Worm (Caenorhabditis elegans) whole organism, L3 larva: Measurements from ENCODE around the gene F13A2.2.

Experiments used
- R02D3.7 ChIP-seq: fragments of 150-350 bp; optimal IDR thresholded peaks from 2 replicates; lab custom pipeline; 2014; ENCODE audit warnings: missing biosample characterization, missing genetic modification characterization
- ZK546.5 ChIP-seq: sonication (generic microtip); optimal IDR thresholded peaks from 2 replicates; lab custom pipeline; 2017; ENCODE audit warnings: missing biosample characterization, missing genetic modification characterization
- aly-2 ChIP-seq: fragments of 150-350 bp; optimal IDR thresholded peaks from 2 replicates; lab custom pipeline; 2014; ENCODE audit warnings: missing biosample characterization, missing genetic modification characterization
- ceh-16 ChIP-seq: sonication (generic microtip); optimal IDR thresholded peaks from 2 replicates; lab custom pipeline; 2017; ENCODE audit warnings: missing biosample characterization, missing genetic modification characterization
- ceh-82 ChIP-seq: fragments of 150-350 bp; optimal IDR thresholded peaks from 2 replicates; lab custom pipeline; 2014; ENCODE audit warnings: missing biosample characterization, missing genetic modification characterization
- ceh-9 ChIP-seq: sonication (generic microtip); optimal IDR thresholded peaks from 2 replicates; lab custom pipeline; 2018; ENCODE audit warnings: missing biosample characterization, missing genetic modification characterization
- daf-12 ChIP-seq: fragments of 150-350 bp; optimal IDR thresholded peaks from 2 replicates; lab custom pipeline; 2014; ENCODE audit warnings: missing biosample characterization, missing genetic modification reagents, missing genetic modification characterization
- egl-5 ChIP-seq: fragments of 150-350 bp; optimal IDR thresholded peaks from 2 replicates; lab custom pipeline; 2017; ENCODE audit warnings: missing biosample characterization, missing genetic modification reagents, missing genetic modification characterization, inconsistent platforms
- elt-2 ChIP-seq: sonication (generic microtip); optimal IDR thresholded peaks from 2 replicates; lab custom pipeline; 2016; ENCODE audit warnings: missing genetic modification reagents, mild to moderate bottlenecking, missing genetic modification characterization, missing compliant biosample characterization
- fkh-10 ChIP-seq: sonication (generic microtip); optimal IDR thresholded peaks from 2 replicates; lab custom pipeline; 2017; ENCODE audit warnings: missing biosample characterization, missing genetic modification reagents, missing genetic modification characterization
- fkh-2 ChIP-seq: fragments of 150-350 bp; optimal IDR thresholded peaks from 2 replicates; lab custom pipeline; 2014; ENCODE audit warnings: missing biosample characterization, missing genetic modification reagents, missing genetic modification characterization
- hmg-11 ChIP-seq: sonication (generic microtip); optimal IDR thresholded peaks from 2 replicates; lab custom pipeline; 2016; ENCODE audit warnings: missing genetic modification characterization, missing compliant biosample characterization
- jun-1 ChIP-seq: fragments of 150-350 bp; optimal IDR thresholded peaks from 2 replicates; lab custom pipeline; 2014; ENCODE audit warnings: missing biosample characterization, missing genetic modification reagents, missing genetic modification characterization
- lin-15B ChIP-seq: fragments of 150-350 bp; optimal IDR thresholded peaks from 2 replicates; lab custom pipeline; 2014; ENCODE audit warnings: missing biosample characterization, missing genetic modification characterization
- lin-39 ChIP-seq: fragments of 150-350 bp; optimal IDR thresholded peaks from 2 replicates; lab custom pipeline; 2018; ENCODE audit warnings: missing biosample characterization, missing genetic modification reagents, missing genetic modification characterization
- lsy-12 ChIP-seq: sonication (generic microtip); optimal IDR thresholded peaks from 2 replicates; lab custom pipeline; 2016; ENCODE audit warnings: mild to moderate bottlenecking, missing genetic modification characterization, missing compliant biosample characterization
- mdl-1 ChIP-seq: fragments of 150-350 bp; optimal IDR thresholded peaks from 2 replicates; lab custom pipeline; 2014; ENCODE audit warnings: missing biosample characterization, missing genetic modification characterization
- mml-1 ChIP-seq: fragments of 150-350 bp; sonication (generic microtip); optimal IDR thresholded peaks from 3 replicates; lab custom pipeline; 2014; ENCODE audit warnings: missing biosample characterization, missing genetic modification characterization
- nfya-1 ChIP-seq: sonication (generic microtip); optimal IDR thresholded peaks from 2 replicates; lab custom pipeline; 2017; ENCODE audit warnings: missing genetic modification characterization, mild to moderate bottlenecking, missing compliant biosample characterization, antibody characterized with exemption, moderate library complexity; ENCODE audit not compliant: insufficient read depth
- nhr-11 ChIP-seq: fragments of 150-350 bp; optimal IDR thresholded peaks from 2 replicates; lab custom pipeline; 2014; ENCODE audit warnings: missing biosample characterization, missing genetic modification characterization
- nhr-12 ChIP-seq: fragments of 150-350 bp; optimal IDR thresholded peaks from 2 replicates; lab custom pipeline; 2014; ENCODE audit warnings: missing biosample characterization, missing genetic modification characterization
- nhr-23 ChIP-seq: fragments of 150-350 bp; optimal IDR thresholded peaks from 2 replicates; lab custom pipeline; 2014; ENCODE audit warnings: missing biosample characterization, missing genetic modification reagents, missing genetic modification characterization
- nhr-237 ChIP-seq: fragments of 150-350 bp; optimal IDR thresholded peaks from 2 replicates; lab custom pipeline; 2014; ENCODE audit warnings: missing biosample characterization, missing genetic modification characterization
- nhr-28 ChIP-seq: fragments of 150-350 bp; optimal IDR thresholded peaks from 2 replicates; lab custom pipeline; 2014; ENCODE audit warnings: missing biosample characterization, missing genetic modification characterization
- nhr-76 ChIP-seq: fragments of 150-350 bp; sonication (generic microtip); optimal IDR thresholded peaks from 5 replicates; lab custom pipeline; 2014; ENCODE audit warnings: missing biosample characterization, missing genetic modification characterization
- nhr-77 ChIP-seq: fragments of 150-350 bp; optimal IDR thresholded peaks from 2 replicates; lab custom pipeline; 2014; ENCODE audit warnings: missing biosample characterization, missing genetic modification characterization
- pha-4 ChIP-seq: fragments of 150-350 bp; optimal IDR thresholded peaks from 2 replicates; lab custom pipeline; 2014; ENCODE audit warnings: missing biosample characterization, missing genetic modification reagents, missing genetic modification characterization
- pqm-1 ChIP-seq: fragments of 150-350 bp; optimal IDR thresholded peaks from 2 replicates; lab custom pipeline; 2017; ENCODE audit warnings: missing biosample characterization, missing genetic modification characterization, inconsistent platforms
- sea-2 ChIP-seq: fragments of 150-350 bp; sonication (generic microtip); optimal IDR thresholded peaks from 4 replicates; lab custom pipeline; 2014; ENCODE audit warnings: missing biosample characterization, missing genetic modification reagents, missing genetic modification characterization
- skn-1 ChIP-seq: fragments of 150-350 bp; optimal IDR thresholded peaks from 2 replicates; lab custom pipeline; 2014; ENCODE audit warnings: missing biosample characterization, missing genetic modification characterization
- snpc-4 ChIP-seq: fragments of 150-350 bp; optimal IDR thresholded peaks from 2 replicates; lab custom pipeline; 2014; ENCODE audit warnings: missing biosample characterization, missing genetic modification characterization
- unc-39 ChIP-seq: sonication (generic microtip); optimal IDR thresholded peaks from 4 replicates; lab custom pipeline; 2017; ENCODE audit warnings: missing biosample characterization, missing genetic modification characterization
- unc-62 ChIP-seq: fragments of 150-350 bp; sonication (generic microtip); optimal IDR thresholded peaks from 4 replicates; lab custom pipeline; 2014; ENCODE audit warnings: missing biosample characterization, missing genetic modification reagents, missing genetic modification characterization
- zag-1 ChIP-seq: fragments of 150-350 bp; optimal IDR thresholded peaks from 2 replicates; lab custom pipeline; 2014; ENCODE audit warnings: missing biosample characterization, missing genetic modification characterization
- ztf-4 ChIP-seq: fragments of 150-350 bp; optimal IDR thresholded peaks from 2 replicates; lab custom pipeline; 2014; ENCODE audit warnings: missing biosample characterization, missing genetic modification characterization

Gene F13A2.2

ce11 chrV:4422127-4422526 is 37.7 kb upstream of the F13A2.2 start, which contains the start of gene skr-7:
TSS of gene skr-7 (plus strand) at chrV:4422427.
- TF ChIP-seq aly-2: no peak
- TF ChIP-seq pha-4 (tag; lab: Kevin White, UChicago): no peak
- TF ChIP-seq ceh-82 (tag; lab: Kevin White, UChicago): no peak
- TF ChIP-seq lin-39 (tag; lab: Kevin White, UChicago): no peak
- TF ChIP-seq nfya-1 (tag; lab: Kevin White, UChicago): no peak
- no peak for TF ChIP-seq ceh-16
- TF ChIP-seq ceh-9 (tag; lab: Kevin White, UChicago): no peak
- no peak for TF ChIP-seq lin-15B (tag; lab: Kevin White, UChicago)
- no peak for TF ChIP-seq nhr-12
- no peak for TF ChIP-seq hmg-11 (tag; lab: Kevin White, UChicago)

DNA sequence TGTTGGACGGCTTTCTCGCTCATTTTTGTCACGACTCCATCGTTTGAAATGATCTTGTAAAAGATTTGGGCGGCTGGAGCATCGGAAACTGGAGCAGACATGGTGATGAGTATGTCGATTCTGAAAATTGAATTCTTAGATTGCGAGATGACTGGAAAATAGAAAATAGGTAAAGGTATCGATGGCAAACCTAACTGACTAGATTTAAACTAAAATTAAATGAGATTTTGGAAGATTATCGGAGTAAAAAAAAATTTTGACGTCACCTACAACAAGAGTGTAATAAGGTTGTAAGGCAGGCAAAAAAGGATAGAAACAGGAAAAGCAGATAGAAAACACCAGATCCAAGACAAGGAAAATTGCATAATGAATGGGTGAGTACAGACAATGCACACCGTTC is 37.1 kb upstream of the F13A2.2 start, which contains the start of gene skr-14:
TSS of gene skr-14 (minus strand) at position 101 of the 400 bp plus-strand sequence.
- TF ChIP-seq daf-12: no peak
- TF ChIP-seq skn-1 (tag; lab: Kevin White, UChicago): no peak
- no peak for TF ChIP-seq nhr-28 (tag; lab: Kevin White, UChicago)
- TF ChIP-seq pha-4 (tag; lab: Kevin White, UChicago): no peak
- no peak for TF ChIP-seq jun-1
- no peak for TF ChIP-seq elt-2
- TF ChIP-seq unc-62 (GFP tag; lab: Kevin White, UChicago): no peak
- TF ChIP-seq zag-1 (tag; lab: Kevin White, UChicago): no peak
- TF ChIP-seq hmg-11 (tag; lab: Kevin White, UChicago): no peak
- no peak for TF ChIP-seq lsy-12
- no peak for TF ChIP-seq nhr-76
- no peak for TF ChIP-seq fkh-2 (tag; lab: Kevin White, UChicago)
- no peak for TF ChIP-seq unc-39
- no peak for TF ChIP-seq fkh-10 (GFP tag; lab: Kevin White, UChicago)
- TF ChIP-seq ZK546.5 (tag; lab: Kevin White, UChicago): no peak
- TF ChIP-seq sea-2: no peak
- TF ChIP-seq nhr-11 (tag; lab: Kevin White, UChicago): no peak
- TF ChIP-seq R02D3.7 (tag; lab: Kevin White, UChicago): no peak

DNA sequence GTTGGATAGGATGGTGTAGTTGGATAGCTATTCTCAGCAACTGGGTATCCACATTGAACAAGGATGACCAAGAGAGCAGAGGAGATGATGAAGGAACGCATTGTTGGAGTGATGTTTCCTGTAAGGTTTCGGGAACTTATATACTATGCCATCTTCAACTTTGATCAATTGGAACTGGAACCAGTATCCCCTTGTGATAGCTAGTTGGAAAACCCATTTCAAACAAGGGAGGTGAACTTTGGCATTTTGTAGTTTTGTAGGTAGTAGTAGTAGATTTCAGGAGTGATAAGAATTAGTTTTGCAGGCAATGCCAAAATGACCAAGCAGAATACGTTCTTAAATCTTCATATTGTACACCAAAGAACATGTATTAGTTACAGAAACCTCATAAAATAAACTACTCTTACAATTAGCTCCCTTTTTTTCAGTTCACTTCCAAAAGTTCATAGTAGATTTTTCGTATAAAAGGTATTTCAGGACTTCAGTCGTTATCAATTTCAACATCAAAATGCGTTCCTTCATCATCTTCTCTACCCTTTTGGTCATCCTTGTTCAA is 35.5 kb upstream of the F13A2.2 start, which contains the start of the genes Y47D7A.7 and Y47D7A.2:
TSS of gene Y47D7A.7 (minus strand) at position 101 of the 556 bp plus-strand sequence.
TSS of gene Y47D7A.2 (plus strand) at position 506 of the 556 bp plus-strand sequence.
- no peak for TF ChIP-seq mml-1 (tag; lab: Kevin White, UChicago)
- no peak for TF ChIP-seq nfya-1 (tag; lab: Kevin White, UChicago)
- no peak for TF ChIP-seq daf-12
- TF ChIP-seq ztf-4 (tag; lab: Kevin White, UChicago): no peak
- no peak for TF ChIP-seq nhr-77
- no peak for TF ChIP-seq ZK546.5 (tag; lab: Kevin White, UChicago)
- TF ChIP-seq lsy-12: no peak
- TF ChIP-seq nhr-76: no peak
- no peak for TF ChIP-seq ceh-82 (tag; lab: Kevin White, UChicago)
- no peak for TF ChIP-seq nhr-237
- TF ChIP-seq R02D3.7 (tag; lab: Kevin White, UChicago): no peak
- no peak for TF ChIP-seq ceh-9 (tag; lab: Kevin White, UChicago)
- TF ChIP-seq nhr-11 (tag; lab: Kevin White, UChicago): no peak
- TF ChIP-seq hmg-11 (tag; lab: Kevin White, UChicago): no peak
- no peak for TF ChIP-seq jun-1
- no peak for TF ChIP-seq ceh-16
- no peak for TF ChIP-seq nhr-23

- TF ChIP-seq nhr-28 (tag; lab: Kevin White, UChicago): no peak
- no peak for TF ChIP-seq elt-2
- TF ChIP-seq egl-5 (tag; lab: Kevin White, UChicago): no peak
- no peak for TF ChIP-seq pqm-1 (tag; lab: Kevin White, UChicago)
- no peak for TF ChIP-seq pha-4 (tag; lab: Kevin White, UChicago)
- no peak for TF ChIP-seq fkh-2 (tag; lab: Kevin White, UChicago)
- TF ChIP-seq ztf-4 (tag; lab: Kevin White, UChicago): no peak
- TF ChIP-seq ceh-9 (tag; lab: Kevin White, UChicago): no peak
- no peak for TF ChIP-seq nhr-11 (tag; lab: Kevin White, UChicago)
- no peak for TF ChIP-seq daf-12
- TF ChIP-seq nfya-1 (tag; lab: Kevin White, UChicago): no peak
- TF ChIP-seq R02D3.7 (tag; lab: Kevin White, UChicago): no peak
- no peak for TF ChIP-seq ceh-82 (tag; lab: Kevin White, UChicago)
- no peak for TF ChIP-seq snpc-4
- TF ChIP-seq mdl-1 (tag; lab: Kevin White, UChicago): no peak
These were observed 33.7 kb upstream of the F13A2.2 start, which contains the start of gene Y47D7A.6 for ce11 chrV:4418116-4418515. TSS of gene Y47D7A.6 (minus strand) at chrV:4418216.
